Fruit fly (Drosophila melanogaster): ENCODE data around the gene btsz.

The btsz gene

DNA sequence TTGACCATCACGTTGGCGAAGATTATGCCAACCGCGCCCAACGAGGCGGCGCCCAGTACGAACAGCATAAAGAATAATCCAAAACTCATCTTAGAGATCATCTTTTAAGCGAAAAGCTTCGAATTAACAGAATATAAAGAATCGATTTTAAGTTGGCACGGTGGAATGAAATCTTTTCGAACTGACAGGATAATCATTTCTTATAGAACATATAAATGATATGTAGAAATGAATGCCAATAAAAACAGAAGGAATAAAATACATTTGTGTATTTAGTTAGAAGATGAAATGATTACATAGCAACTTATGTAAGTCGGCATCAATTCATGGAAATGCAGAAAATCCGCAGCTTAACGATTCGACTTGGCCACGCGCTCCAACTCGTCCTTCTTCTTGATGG, 24.9 kb upstream of the btsz start, which contains the start of gene VhaPPA1-2:
Gene VhaPPA1-2, minus strand, starts transcription at position 101 of the 400 bp plus-strand sequence.
- TF ChIP-seq bab1 (GFP tag; optimal IDR thresholded peaks at IDR 0.05) (no peak), CG11617 (GFP tag; optimal IDR thresholded peaks at IDR 0.05) (no peak), pad (GFP tag; optimal IDR thresholded peaks at IDR 0.05) (no peak), Hr96 (GFP tag; optimal IDR thresholded peaks at IDR 0.05) (no peak), toe (GFP tag; optimal IDR thresholded peaks at IDR 0.05) (no peak), CG1620 (GFP tag; optimal IDR thresholded peaks at IDR 0.05) (no peak), Mnt (GFP tag; optimal IDR thresholded peaks at IDR 0.05) (no peak), cnc (optimal IDR thresholded peaks at IDR 0.05) (no peak)

DNA sequence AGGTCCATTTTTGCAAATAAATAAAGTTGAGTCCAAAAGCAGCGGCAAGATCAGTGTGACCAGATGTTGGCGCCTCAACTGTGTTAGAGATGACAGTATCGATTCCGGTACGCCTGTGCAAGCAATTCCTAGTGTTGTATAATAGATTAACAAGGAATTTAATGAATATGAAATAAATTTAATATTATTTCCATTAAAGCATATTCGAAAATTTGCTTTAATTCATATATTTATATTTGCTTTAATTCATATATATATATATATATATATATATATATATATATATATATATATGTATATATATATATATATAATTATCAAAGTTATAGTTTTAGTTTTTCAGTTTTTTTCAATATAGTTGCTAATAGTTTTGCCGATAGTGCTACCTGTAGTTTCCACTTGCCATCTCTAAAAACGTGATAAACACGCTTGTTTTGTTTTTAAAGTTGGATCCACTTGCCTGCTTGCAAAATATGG, 23.0 kb upstream of the btsz start, which contains the start of the genes Nup93-2 and CG3817:
Gene Nup93-2, minus strand, starts transcription at position 93 of the 477 bp plus-strand sequence.
Gene CG3817, plus strand, starts transcription at position 460 of the 477 bp plus-strand sequence.
- peak; percentile 74 for TF ChIP-seq CG33017 (tag; optimal IDR thresholded peaks at IDR 0.05)
- no peak for TF ChIP-seq Hr96 (GFP tag; optimal IDR thresholded peaks at IDR 0.05)
- TF ChIP-seq tj (GFP tag; optimal IDR thresholded peaks at IDR 0.05): no peak
- peak; percentile 23 for TF ChIP-seq cic (GFP tag; optimal IDR thresholded peaks at IDR 0.05)
- TF ChIP-seq bab1 (GFP tag; optimal IDR thresholded peaks at IDR 0.05): no peak
- peak; percentile 63 for TF ChIP-seq ovo (GFP tag; optimal IDR thresholded peaks at IDR 0.05)
- TF ChIP-seq Clk (GFP tag; optimal IDR thresholded peaks at IDR 0.05): no peak
- TF ChIP-seq Crg-1 (GFP tag; optimal IDR thresholded peaks at IDR 0.05): peak; percentile 5
- peak; percentile 54 for TF ChIP-seq CG1620 (GFP tag; optimal IDR thresholded peaks at IDR 0.05)
- TF ChIP-seq CG7045 (GFP tag; optimal IDR thresholded peaks at IDR 0.05): peak; percentile 66
- TF ChIP-seq kay (GFP tag; ENCODE audit: borderline replicate concordance): no peak
- peak; percentile 86 for TF ChIP-seq CG7101 (tag; optimal IDR thresholded peaks at IDR 0.05)
- TF ChIP-seq cnc (optimal IDR thresholded peaks at IDR 0.05): no peak
- no peak for TF ChIP-seq toe (GFP tag; optimal IDR thresholded peaks at IDR 0.05)
- TF ChIP-seq CG14711 (tag; optimal IDR thresholded peaks at IDR 0.05): peak; percentile 59
- peak; percentile 37 for TF ChIP-seq CG12768 (GFP tag; optimal IDR thresholded peaks at IDR 0.05)
- no peak for TF ChIP-seq CG5204 (GFP tag; optimal IDR thresholded peaks at IDR 0.05)
- TF ChIP-seq Mnt (GFP tag; optimal IDR thresholded peaks at IDR 0.05): peak; percentile 79

DNA sequence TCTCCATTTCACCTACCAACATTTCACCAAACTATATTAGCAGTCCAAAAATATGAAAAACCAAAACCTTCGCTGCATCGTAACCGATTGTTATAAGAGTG, 19.3 kb upstream of the btsz start, which contains the start of gene CG14860:
Gene CG14860, plus strand, starts transcription at position 2 of the 101 bp plus-strand sequence.
- TF ChIP-seq CG14711 (tag; optimal IDR thresholded peaks at IDR 0.05): no peak
- TF ChIP-seq CG11617 (GFP tag; optimal IDR thresholded peaks at IDR 0.05): no peak
- no peak for TF ChIP-seq CG7101 (tag; optimal IDR thresholded peaks at IDR 0.05)
- no peak for TF ChIP-seq toe (GFP tag; optimal IDR thresholded peaks at IDR 0.05)
- no peak for TF ChIP-seq bab1 (GFP tag; optimal IDR thresholded peaks at IDR 0.05)
- TF ChIP-seq kay (GFP tag; ENCODE audit: borderline replicate concordance): no peak
- TF ChIP-seq Crg-1 (GFP tag; optimal IDR thresholded peaks at IDR 0.05): no peak

DNA sequence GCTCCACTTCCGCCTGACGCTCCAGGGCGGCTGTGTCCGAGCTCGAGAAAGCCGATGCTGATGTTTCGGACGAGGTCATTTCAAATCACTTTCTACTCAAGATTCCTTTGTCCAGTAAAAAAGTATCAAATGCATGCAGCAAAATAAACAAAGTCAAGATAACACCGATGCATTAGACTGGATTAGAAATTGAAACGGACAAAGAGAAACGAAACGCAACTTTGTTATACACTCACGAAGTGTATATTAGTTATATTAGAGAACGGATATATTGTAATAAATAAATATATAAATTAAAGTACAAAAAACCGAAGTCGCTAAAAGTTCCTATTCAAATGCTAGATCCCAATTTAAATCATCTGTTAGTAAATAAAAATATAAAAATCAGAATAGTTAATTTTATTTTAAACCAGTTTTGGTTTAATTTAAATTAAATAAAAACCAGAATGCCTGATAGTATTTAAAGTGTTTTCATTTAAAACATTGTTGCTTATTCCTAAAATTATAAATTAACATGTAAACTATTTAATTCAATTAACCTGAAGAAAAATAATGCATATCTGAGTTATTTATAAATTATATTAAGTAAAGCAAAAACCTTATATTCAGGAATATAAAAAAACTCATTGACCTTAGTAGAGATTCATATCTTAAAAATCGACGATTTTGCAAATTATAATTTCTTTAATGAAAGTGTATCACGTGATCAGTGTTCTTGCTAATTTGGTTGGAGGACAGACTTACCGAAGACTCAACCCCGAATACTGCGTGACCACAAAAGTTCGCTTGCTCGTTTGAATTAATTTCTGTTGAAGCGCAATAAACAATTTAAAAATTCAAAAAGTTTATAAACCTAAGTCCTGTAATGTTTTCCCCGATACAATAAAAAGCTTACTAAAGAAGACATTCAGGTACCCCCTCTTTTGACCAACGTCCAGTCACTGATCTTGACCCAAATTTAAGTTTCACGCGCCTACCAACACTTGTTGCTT, 18.8 kb upstream of the btsz start, which contains the start of gene Dph2:
Gene Dph2, minus strand, starts transcription at position 164 of the 992 bp plus-strand sequence.
- no peak for TF ChIP-seq CG12768 (GFP tag; optimal IDR thresholded peaks at IDR 0.05)
- no peak for TF ChIP-seq kay (GFP tag; ENCODE audit: borderline replicate concordance)
- peak; percentile 81 for TF ChIP-seq CG14711 (tag; optimal IDR thresholded peaks at IDR 0.05)
- TF ChIP-seq CG11617 (GFP tag; optimal IDR thresholded peaks at IDR 0.05): peak; percentile 53
- peak; percentile 89 for TF ChIP-seq CG7101 (tag; optimal IDR thresholded peaks at IDR 0.05)
- TF ChIP-seq toe (GFP tag; optimal IDR thresholded peaks at IDR 0.05): no peak
- no peak for TF ChIP-seq Hr96 (GFP tag; optimal IDR thresholded peaks at IDR 0.05)
- TF ChIP-seq Crg-1 (GFP tag; optimal IDR thresholded peaks at IDR 0.05): no peak
- TF ChIP-seq bab1 (GFP tag; optimal IDR thresholded peaks at IDR 0.05): peak; percentile 40
- no peak for TF ChIP-seq cnc (optimal IDR thresholded peaks at IDR 0.05)
- no peak for TF ChIP-seq Clk (GFP tag; optimal IDR thresholded peaks at IDR 0.05)
- peak; percentile 71 for TF ChIP-seq CG7045 (GFP tag; optimal IDR thresholded peaks at IDR 0.05)
- no peak for TF ChIP-seq cic (GFP tag; optimal IDR thresholded peaks at IDR 0.05)
- TF ChIP-seq CG5204 (GFP tag; optimal IDR thresholded peaks at IDR 0.05): no peak
- peak; percentile 42 for TF ChIP-seq CG1620 (GFP tag; optimal IDR thresholded peaks at IDR 0.05)
- TF ChIP-seq CG33017 (tag; optimal IDR thresholded peaks at IDR 0.05): peak; percentile 88
- no peak for TF ChIP-seq ovo (GFP tag; optimal IDR thresholded peaks at IDR 0.05)
- peak; percentile 82 for TF ChIP-seq tj (GFP tag; optimal IDR thresholded peaks at IDR 0.05)
- TF ChIP-seq pad (GFP tag; optimal IDR thresholded peaks at IDR 0.05): no peak
- peak; percentile 46 for TF ChIP-seq Mnt (GFP tag; optimal IDR thresholded peaks at IDR 0.05)

DNA sequence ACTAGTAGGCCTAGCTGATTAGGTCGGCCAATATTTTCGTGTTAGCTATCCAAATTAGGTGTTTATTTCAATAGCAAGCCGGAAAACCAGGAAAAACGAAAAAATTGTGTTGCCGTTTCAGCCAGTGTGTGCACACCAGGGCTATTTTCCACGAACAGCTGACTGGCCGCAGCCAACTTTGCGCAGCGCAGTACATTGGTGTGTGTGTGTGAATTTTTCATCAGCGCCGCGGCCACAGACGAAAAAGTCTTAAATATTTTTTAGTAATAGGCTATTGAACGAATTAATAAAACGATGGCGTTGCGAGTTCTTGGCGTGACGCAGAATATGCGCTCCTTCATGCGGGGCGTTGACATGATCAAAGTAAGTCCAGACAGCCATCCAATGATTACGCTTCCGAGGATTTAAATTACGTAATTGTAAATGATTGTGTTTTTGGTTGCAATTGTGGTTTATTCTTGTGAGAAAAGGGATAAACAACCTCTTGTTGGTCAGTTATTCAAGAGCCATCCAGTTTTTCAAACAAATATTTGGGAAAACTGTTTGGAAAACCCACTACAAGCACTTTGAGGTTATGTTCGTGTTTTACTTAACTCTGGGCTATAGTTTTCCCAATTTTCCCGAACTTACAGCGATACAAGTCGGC, 14.9 kb upstream of the btsz start, which contains the start of the genes CycC and UQCR-C1:
Gene CycC, minus strand, starts transcription at position 142 of the 646 bp plus-strand sequence.
Gene UQCR-C1, plus strand, starts transcription at position 168 of the 646 bp plus-strand sequence.
- TF ChIP-seq bab1 (GFP tag; optimal IDR thresholded peaks at IDR 0.05) (peak; percentile 70), CG1620 (GFP tag; optimal IDR thresholded peaks at IDR 0.05) (no peak), kay (GFP tag; ENCODE audit: borderline replicate concordance) (no peak), CG5204 (GFP tag; optimal IDR thresholded peaks at IDR 0.05) (no peak), CG7101 (tag; optimal IDR thresholded peaks at IDR 0.05) (peak; percentile 19), Clk (GFP tag; optimal IDR thresholded peaks at IDR 0.05) (no peak)
